Worm (Caenorhabditis elegans): ENCODE results near the gene F44G4.6.

- TF ChIP-seq tbx-37 (GFP tag; conservative IDR thresholded peaks at IDR 0.05) = no peak
- no peak for TF ChIP-seq ama-1 (optimal IDR thresholded peaks at IDR 0.05)
- no peak for TF ChIP-seq tra-4 (tag; optimal IDR thresholded peaks at IDR 0.05)
- no peak for TF ChIP-seq scrt-1 (GFP tag; IDR thresholded peaks at IDR 0.05)
- no peak for TF ChIP-seq pes-1 (GFP tag; IDR thresholded peaks at IDR 0.05)
- TF ChIP-seq ceh-36 (tag; optimal IDR thresholded peaks at IDR 0.05) = no peak
- TF ChIP-seq F13C5.2 (tag; optimal IDR thresholded peaks at IDR 0.05) = no peak
- no peak for TF ChIP-seq sea-1 (GFP tag; conservative IDR thresholded peaks at IDR 0.05)
- no peak for TF ChIP-seq B0310.2 (tag; optimal IDR thresholded peaks at IDR 0.05)
- no peak for TF ChIP-seq hmg-4 (GFP tag; optimal IDR thresholded peaks at IDR 0.05)
- no peak for TF ChIP-seq hnd-1 (tag; optimal IDR thresholded peaks at IDR 0.05)
Observed at ce11 chrII:9001743-9002222, at the start of gene F44G4.6.
